Fruit fly (Drosophila melanogaster): ENCODE results near the gene kdn.

The kdn gene

dm6 chrX:6355090-6355679, 4.8 kb downstream of the kdn start:
- TF ChIP-seq CG33017 (tag; optimal IDR thresholded peaks at IDR 0.05) (peak; percentile 15), CG7101 (tag; optimal IDR thresholded peaks at IDR 0.05) (peak; percentile 16), pad (GFP tag; optimal IDR thresholded peaks at IDR 0.05) (no peak), kay (GFP tag; ENCODE audit: borderline replicate concordance) (peak; percentile 57), tj (GFP tag; optimal IDR thresholded peaks at IDR 0.05) (peak; percentile 64), Mnt (GFP tag; optimal IDR thresholded peaks at IDR 0.05) (peak; percentile 56)

dm6 chrX:6356748-6357397, 6.4 kb downstream of the kdn start:
- TF ChIP-seq toe (GFP tag; optimal IDR thresholded peaks at IDR 0.05): no peak
- TF ChIP-seq pad (GFP tag; optimal IDR thresholded peaks at IDR 0.05): no peak
- no peak for TF ChIP-seq kay (GFP tag; ENCODE audit: borderline replicate concordance)
- peak; percentile 77 for TF ChIP-seq cic (GFP tag; optimal IDR thresholded peaks at IDR 0.05)
- no peak for TF ChIP-seq Clk (GFP tag; optimal IDR thresholded peaks at IDR 0.05)
- TF ChIP-seq CG14711 (tag; optimal IDR thresholded peaks at IDR 0.05): no peak
- no peak for TF ChIP-seq CG12768 (GFP tag; optimal IDR thresholded peaks at IDR 0.05)
- TF ChIP-seq Crg-1 (GFP tag; optimal IDR thresholded peaks at IDR 0.05): no peak
- TF ChIP-seq CG33017 (tag; optimal IDR thresholded peaks at IDR 0.05): no peak
- peak; percentile 23 for TF ChIP-seq tj (GFP tag; optimal IDR thresholded peaks at IDR 0.05)
- no peak for TF ChIP-seq cnc (optimal IDR thresholded peaks at IDR 0.05)
- no peak for TF ChIP-seq CG1620 (GFP tag; optimal IDR thresholded peaks at IDR 0.05)
- no peak for TF ChIP-seq bab1 (GFP tag; optimal IDR thresholded peaks at IDR 0.05)
- TF ChIP-seq Hr96 (GFP tag; optimal IDR thresholded peaks at IDR 0.05): no peak
- no peak for TF ChIP-seq CG5204 (GFP tag; optimal IDR thresholded peaks at IDR 0.05)
- TF ChIP-seq ovo (GFP tag; optimal IDR thresholded peaks at IDR 0.05): peak; percentile 7
- no peak for TF ChIP-seq CG11617 (GFP tag; optimal IDR thresholded peaks at IDR 0.05)
- no peak for TF ChIP-seq CG7045 (GFP tag; optimal IDR thresholded peaks at IDR 0.05)
- no peak for TF ChIP-seq CG7101 (tag; optimal IDR thresholded peaks at IDR 0.05)
- TF ChIP-seq Mnt (GFP tag; optimal IDR thresholded peaks at IDR 0.05): no peak

- no peak for TF ChIP-seq pad (GFP tag; optimal IDR thresholded peaks at IDR 0.05)
- TF ChIP-seq Clk (GFP tag; optimal IDR thresholded peaks at IDR 0.05): no peak
- peak; percentile 35 for TF ChIP-seq CG7101 (tag; optimal IDR thresholded peaks at IDR 0.05)
- no peak for TF ChIP-seq CG1620 (GFP tag; optimal IDR thresholded peaks at IDR 0.05)
- TF ChIP-seq Hr96 (GFP tag; optimal IDR thresholded peaks at IDR 0.05): no peak
- TF ChIP-seq kay (GFP tag; ENCODE audit: borderline replicate concordance): no peak
- peak; percentile 26 for TF ChIP-seq cic (GFP tag; optimal IDR thresholded peaks at IDR 0.05)
- TF ChIP-seq Crg-1 (GFP tag; optimal IDR thresholded peaks at IDR 0.05): no peak
- no peak for TF ChIP-seq Mnt (GFP tag; optimal IDR thresholded peaks at IDR 0.05)
- peak; percentile 55 for TF ChIP-seq CG12768 (GFP tag; optimal IDR thresholded peaks at IDR 0.05)
- no peak for TF ChIP-seq CG33017 (tag; optimal IDR thresholded peaks at IDR 0.05)
- no peak for TF ChIP-seq ovo (GFP tag; optimal IDR thresholded peaks at IDR 0.05)
- TF ChIP-seq toe (GFP tag; optimal IDR thresholded peaks at IDR 0.05): no peak
- no peak for TF ChIP-seq CG5204 (GFP tag; optimal IDR thresholded peaks at IDR 0.05)
- TF ChIP-seq bab1 (GFP tag; optimal IDR thresholded peaks at IDR 0.05): no peak
- TF ChIP-seq CG7045 (GFP tag; optimal IDR thresholded peaks at IDR 0.05): no peak
- no peak for TF ChIP-seq cnc (optimal IDR thresholded peaks at IDR 0.05)
- no peak for TF ChIP-seq CG11617 (GFP tag; optimal IDR thresholded peaks at IDR 0.05)
- no peak for TF ChIP-seq tj (GFP tag; optimal IDR thresholded peaks at IDR 0.05)
- TF ChIP-seq CG14711 (tag; optimal IDR thresholded peaks at IDR 0.05): no peak
Measured at dm6 chrX:6357456-6358007, 7.1 kb downstream of the kdn start.

dm6 chrX:6358198-6358597, 7.8 kb downstream of the kdn start:
- TF ChIP-seq Hr96 (GFP tag; optimal IDR thresholded peaks at IDR 0.05) (no peak), pad (GFP tag; optimal IDR thresholded peaks at IDR 0.05) (no peak), tj (GFP tag; optimal IDR thresholded peaks at IDR 0.05) (peak; percentile 12), cic (GFP tag; optimal IDR thresholded peaks at IDR 0.05) (no peak), toe (GFP tag; optimal IDR thresholded peaks at IDR 0.05) (no peak), Mnt (GFP tag; optimal IDR thresholded peaks at IDR 0.05) (no peak), kay (GFP tag; ENCODE audit: borderline replicate concordance) (peak; percentile 75)

- no peak for TF ChIP-seq Clk (GFP tag; optimal IDR thresholded peaks at IDR 0.05)
- TF ChIP-seq pad (GFP tag; optimal IDR thresholded peaks at IDR 0.05): no peak
- TF ChIP-seq Mnt (GFP tag; optimal IDR thresholded peaks at IDR 0.05): no peak
- no peak for TF ChIP-seq CG12768 (GFP tag; optimal IDR thresholded peaks at IDR 0.05)
- no peak for TF ChIP-seq ovo (GFP tag; optimal IDR thresholded peaks at IDR 0.05)
- no peak for TF ChIP-seq bab1 (GFP tag; optimal IDR thresholded peaks at IDR 0.05)
- no peak for TF ChIP-seq tj (GFP tag; optimal IDR thresholded peaks at IDR 0.05)
- no peak for TF ChIP-seq CG14711 (tag; optimal IDR thresholded peaks at IDR 0.05)
- no peak for TF ChIP-seq cnc (optimal IDR thresholded peaks at IDR 0.05)
- no peak for TF ChIP-seq cic (GFP tag; optimal IDR thresholded peaks at IDR 0.05)
- no peak for TF ChIP-seq CG7045 (GFP tag; optimal IDR thresholded peaks at IDR 0.05)
- TF ChIP-seq Hr96 (GFP tag; optimal IDR thresholded peaks at IDR 0.05): no peak
- no peak for TF ChIP-seq CG5204 (GFP tag; optimal IDR thresholded peaks at IDR 0.05)
- TF ChIP-seq Crg-1 (GFP tag; optimal IDR thresholded peaks at IDR 0.05): no peak
- TF ChIP-seq CG7101 (tag; optimal IDR thresholded peaks at IDR 0.05): no peak
Measured at dm6 chrX:6361215-6361614, 10.8 kb downstream of the kdn start.
